Fruit fly (Drosophila melanogaster): ENCODE measurements around the gene CG9215.

dm6 chrX:15579579-15579978 lies 3.1 kb downstream of the CG9215 start:
- TF ChIP-seq cyc (GFP tag; optimal IDR thresholded peaks at IDR 0.05) (peak; percentile 97), vri (GFP tag; optimal IDR thresholded peaks at IDR 0.05) (peak; percentile 96), Eip93F (GFP tag; optimal IDR thresholded peaks at IDR 0.05) (peak; percentile 89)

Data from whole organism, prepupa.